Fruit fly (Drosophila melanogaster) whole organism, embryonic: ENCODE data around the gene mRpS18B.

Source experiments
- Abd-B ChIP-seq: fragments of 200-800 bp; sonication (Bioruptor generic); optimal IDR thresholded peaks from 2 replicates; lab custom pipeline; 2018; ENCODE audit warnings: missing biosample characterization, mild to moderate bottlenecking, missing genetic modification characterization, moderate library complexity
- Awh ChIP-seq: fragments of 200-800 bp; sonication (Bioruptor generic); IDR thresholded peaks from 2 replicates; pipeline ENCODE4, ENCODE4 v1.3.6; 2022; ENCODE audit warnings: missing biosample characterization, missing genetic modification characterization
- Blimp-1 ChIP-seq: fragments of 200-800 bp; sonication (Bioruptor generic); optimal IDR thresholded peaks from 3 replicates; lab custom pipeline; 2018; ENCODE audit warnings: missing biosample characterization, missing genetic modification characterization, mild to moderate bottlenecking, moderate library complexity, missing genetic modification reagents
- CG11085 ChIP-seq: fragments of 200-800 bp; sonication (Bioruptor generic); IDR thresholded peaks from 2 replicates; pipeline ENCODE4 v1.3.6; 2022; ENCODE audit warnings: missing biosample characterization, missing genetic modification characterization
- CG11247 ChIP-seq: fragments of 200-800 bp; sonication (Bioruptor generic); IDR thresholded peaks from 2 replicates; pipeline ENCODE4 v1.3.6; 2022; ENCODE audit warnings: missing biosample characterization, missing genetic modification characterization
- CG11398 ChIP-seq: fragments of 200-800 bp; sonication (Bioruptor generic); optimal IDR thresholded peaks from 2 replicates; lab custom pipeline; 2016; ENCODE audit warnings: missing biosample characterization, missing genetic modification characterization
- CG14710 ChIP-seq: fragments of 200-800 bp; sonication (Bioruptor generic); optimal IDR thresholded peaks from 3 replicates; lab custom pipeline; 2019; ENCODE audit warnings: missing biosample characterization, mild to moderate bottlenecking, missing genetic modification characterization, moderate library complexity
- CG14965 ChIP-seq: fragments of 200-800 bp; sonication (Bioruptor generic); optimal IDR thresholded peaks from 2 replicates; lab custom pipeline; 2016; ENCODE audit warnings: missing biosample characterization, missing genetic modification characterization, borderline replicate concordance
- CG15269 ChIP-seq: fragments of 200-800 bp; sonication (Bioruptor generic); optimal IDR thresholded peaks from 2 replicates; lab custom pipeline; 2018; ENCODE audit warnings: missing biosample characterization, mild to moderate bottlenecking, missing genetic modification characterization, moderate library complexity
- CG18476 ChIP-seq: fragments of 200-800 bp; sonication (Bioruptor generic); optimal IDR thresholded peaks from 2 replicates; lab custom pipeline; 2016; ENCODE audit warnings: missing biosample characterization, mild to moderate bottlenecking, missing genetic modification characterization
- CG2120 ChIP-seq: fragments of 200-800 bp; sonication (Bioruptor generic); optimal IDR thresholded peaks from 3 replicates; lab custom pipeline; 2016; ENCODE audit warnings: missing biosample characterization, missing genetic modification characterization
- CG2712 ChIP-seq: fragments of 200-800 bp; optimal IDR thresholded peaks from 3 replicates; lab custom pipeline; 2019; ENCODE audit warnings: missing biosample characterization, mild to moderate bottlenecking, missing genetic modification characterization, moderate library complexity
- CG2889 ChIP-seq: fragments of 200-800 bp; sonication (Bioruptor generic); IDR thresholded peaks from 3 replicates; pipeline ENCODE4 v1.3.6; 2022; ENCODE audit warnings: missing biosample characterization, missing genetic modification characterization
- CG31224 ChIP-seq: fragments of 200-800 bp; sonication (Bioruptor generic); IDR thresholded peaks from 2 replicates; pipeline ENCODE4 v1.3.6; 2022; ENCODE audit warnings: missing biosample characterization, missing genetic modification characterization
- CG31388 ChIP-seq: fragments of 200-800 bp; sonication (Bioruptor generic); optimal IDR thresholded peaks from 2 replicates; lab custom pipeline; 2016; ENCODE audit warnings: missing biosample characterization, missing genetic modification characterization
- CG32772 ChIP-seq: fragments of 200-800 bp; sonication (Bioruptor generic); IDR thresholded peaks from 2 replicates; pipeline ENCODE4 v1.3.6; 2022; ENCODE audit warnings: missing biosample characterization, missing genetic modification characterization
- CG3847 ChIP-seq: fragments of 200-800 bp; sonication (Bioruptor generic); IDR thresholded peaks from 2 replicates; pipeline ENCODE4 v1.3.6; 2022; ENCODE audit warnings: missing biosample characterization, missing genetic modification characterization
- CG4360 ChIP-seq: fragments of 200-800 bp; sonication (Bioruptor generic); IDR thresholded peaks from 2 replicates; pipeline ENCODE4 v1.3.6; 2022; ENCODE audit warnings: missing biosample characterization, missing genetic modification characterization
- CG6791 ChIP-seq: fragments of 200-800 bp; sonication (Bioruptor generic); IDR thresholded peaks from 3 replicates; pipeline ENCODE4 v1.3.6; 2022; ENCODE audit warnings: missing biosample characterization, missing genetic modification characterization; ENCODE audit not compliant: partially characterized antibody
- CG7839 ChIP-seq: fragments of 200-800 bp; sonication (Bioruptor generic); optimal IDR thresholded peaks from 3 replicates; lab custom pipeline; 2018; ENCODE audit warnings: missing biosample characterization, mild to moderate bottlenecking, missing genetic modification characterization, moderate library complexity
- Dip3 ChIP-seq: fragments of 200-800 bp; sonication (Bioruptor generic); optimal IDR thresholded peaks from 3 replicates; lab custom pipeline; 2016; ENCODE audit warnings: missing biosample characterization, missing genetic modification characterization
- Elba2 ChIP-seq: fragments of 200-800 bp; sonication (Bioruptor generic); optimal IDR thresholded peaks from 3 replicates; lab custom pipeline; 2016; ENCODE audit warnings: missing biosample characterization, missing genetic modification characterization
- Fer3 ChIP-seq: fragments of 200-800 bp; sonication (Bioruptor generic); optimal IDR thresholded peaks from 2 replicates; lab custom pipeline; 2018; ENCODE audit warnings: missing biosample characterization, mild to moderate bottlenecking, missing genetic modification characterization, moderate library complexity
- Hr3 ChIP-seq: fragments of 200-800 bp; sonication (Bioruptor generic); optimal IDR thresholded peaks from 3 replicates; lab custom pipeline; 2016; ENCODE audit warnings: missing biosample characterization, missing genetic modification characterization
- MESR4 ChIP-seq: fragments of 200-800 bp; sonication (Bioruptor generic); optimal IDR thresholded peaks from 2 replicates; lab custom pipeline; 2018; ENCODE audit warnings: missing biosample characterization, mild to moderate bottlenecking, missing genetic modification characterization, moderate library complexity
- NfI ChIP-seq: fragments of 200-800 bp; sonication (Bioruptor generic); optimal IDR thresholded peaks from 3 replicates; lab custom pipeline; 2018; ENCODE audit warnings: missing biosample characterization, mild to moderate bottlenecking, missing genetic modification characterization, moderate library complexity
- Oaz ChIP-seq: fragments of 200-800 bp; sonication (Bioruptor generic); IDR thresholded peaks from 2 replicates; pipeline ENCODE4 v1.3.6; 2022; ENCODE audit warnings: missing biosample characterization, missing genetic modification characterization
- Optix ChIP-seq: fragments of 200-800 bp; sonication (Bioruptor generic); IDR thresholded peaks from 3 replicates; pipeline ENCODE4 v1.3.6; 2022; ENCODE audit warnings: missing biosample characterization, missing genetic modification characterization
- Rx ChIP-seq: fragments of 200-800 bp; sonication (Bioruptor generic); IDR thresholded peaks from 2 replicates; pipeline ENCODE4 v1.3.6; 2022; ENCODE audit warnings: missing biosample characterization, missing genetic modification characterization
- Tbp ChIP-seq: fragments of >200 bp; optimal IDR thresholded peaks from 2 replicates; lab custom pipeline; 2018; ENCODE audit warnings: missing biosample characterization, missing genetic modification characterization
- Xrp1 ChIP-seq: fragments of 200-800 bp; sonication (Bioruptor generic); IDR thresholded peaks from 2 replicates; pipeline ENCODE4 v1.3.6; 2022; ENCODE audit warnings: missing biosample characterization, missing genetic modification characterization
- ab ChIP-seq: fragments of 200-800 bp; sonication (Bioruptor generic); optimal IDR thresholded peaks from 2 replicates; lab custom pipeline; 2016; ENCODE audit warnings: missing biosample characterization, missing genetic modification characterization
- abd-A ChIP-seq: fragments of 200-800 bp; sonication (Bioruptor generic); optimal IDR thresholded peaks from 3 replicates; lab custom pipeline; 2019; ENCODE audit warnings: missing biosample characterization, mild to moderate bottlenecking, missing genetic modification characterization, moderate library complexity
- bcd ChIP-seq: fragments of 200-800 bp; sonication (Bioruptor generic); optimal IDR thresholded peaks from 2 replicates; lab custom pipeline; 2017; ENCODE audit warnings: missing biosample characterization, mild to moderate bottlenecking, missing genetic modification characterization
- bowl ChIP-seq: fragments of 200-800 bp; sonication (Bioruptor generic); IDR thresholded peaks from 2 replicates; pipeline ENCODE4 v1.3.6; 2022; ENCODE audit warnings: missing biosample characterization, missing genetic modification characterization
- cato ChIP-seq: fragments of 200-800 bp; sonication (Bioruptor generic); optimal IDR thresholded peaks from 2 replicates; lab custom pipeline; 2016; ENCODE audit warnings: missing biosample characterization, missing genetic modification characterization, borderline replicate concordance
- crol ChIP-seq: fragments of 200-800 bp; sonication (Bioruptor generic); IDR thresholded peaks from 2 replicates; pipeline ENCODE4 v1.3.6; 2022; ENCODE audit warnings: missing biosample characterization, missing genetic modification characterization
- crp ChIP-seq, 2 experiments: fragments of 200-800 bp; sonication (Bioruptor generic); optimal IDR thresholded peaks; 2 replicates in 1 of 2; 3 replicates in 1 of 2; lab custom pipeline; 2017; ENCODE audit warnings: missing biosample characterization in 2 of 2, missing genetic modification characterization in 2 of 2, mild to moderate bottlenecking in 1 of 2, moderate library complexity in 1 of 2
- da ChIP-seq: fragments of 200-800 bp; sonication (Bioruptor generic); optimal IDR thresholded peaks from 2 replicates; lab custom pipeline; 2016; ENCODE audit warnings: missing biosample characterization, missing genetic modification characterization
- exex ChIP-seq: fragments of 200-800 bp; sonication (Bioruptor generic); optimal IDR thresholded peaks from 4 replicates; lab custom pipeline; 2018; ENCODE audit warnings: missing biosample characterization, mild to moderate bottlenecking, missing genetic modification characterization, moderate library complexity
- ftz-f1 ChIP-seq: fragments of 200-800 bp; sonication (Bioruptor generic); optimal IDR thresholded peaks from 2 replicates; lab custom pipeline; 2016; ENCODE audit warnings: missing biosample characterization, missing genetic modification characterization
- gce ChIP-seq: fragments of 200-800 bp; sonication (Bioruptor generic); IDR thresholded peaks from 3 replicates; pipeline ENCODE4 v1.3.6; 2022; ENCODE audit warnings: missing biosample characterization, missing genetic modification characterization
- gem ChIP-seq: fragments of 200-800 bp; sonication (Bioruptor generic); optimal IDR thresholded peaks from 2 replicates; lab custom pipeline; 2019; ENCODE audit warnings: missing biosample characterization, mild to moderate bottlenecking, missing genetic modification characterization, moderate library complexity
- gfzf ChIP-seq: fragments of 200-800 bp; sonication (Bioruptor generic); optimal IDR thresholded peaks from 2 replicates; lab custom pipeline; 2016; ENCODE audit warnings: missing biosample characterization, mild to moderate bottlenecking, missing genetic modification characterization, moderate library complexity
- gro ChIP-seq: fragments of 200-800 bp; sonication (Bioruptor generic); optimal IDR thresholded peaks from 2 replicates; lab custom pipeline; 2016; ENCODE audit warnings: missing biosample characterization, missing genetic modification characterization
- inv ChIP-seq: fragments of 200-800 bp; sonication (Bioruptor generic); IDR thresholded peaks from 2 replicates; pipeline ENCODE4 v1.3.6; 2022; ENCODE audit warnings: missing biosample characterization, missing genetic modification characterization; ENCODE audit not compliant: partially characterized antibody
- maf-S ChIP-seq: fragments of 200-800 bp; sonication (Bioruptor generic); optimal IDR thresholded peaks from 2 replicates; lab custom pipeline; 2016; ENCODE audit warnings: missing biosample characterization, missing genetic modification characterization
- otp ChIP-seq: fragments of 200-800 bp; sonication (Bioruptor generic); IDR thresholded peaks from 3 replicates; pipeline ENCODE4, ENCODE4 v1.3.6; 2022; ENCODE audit warnings: missing biosample characterization, missing genetic modification characterization
- ranshi ChIP-seq: fragments of 200-800 bp; sonication (Bioruptor generic); IDR thresholded peaks from 2 replicates; pipeline ENCODE4 v1.3.6; 2022; ENCODE audit warnings: missing biosample characterization, missing genetic modification characterization
- sens ChIP-seq: fragments of 200-800 bp; sonication (Bioruptor generic); peaks from one replicate; lab custom pipeline; 2016; ENCODE audit warnings: missing biosample characterization, missing genetic modification characterization
- wor ChIP-seq: fragments of 200-800 bp; sonication (Bioruptor generic); IDR thresholded peaks from 2 replicates; pipeline ENCODE4 v1.3.6; 2022; ENCODE audit warnings: missing biosample characterization, missing genetic modification characterization
- yki ChIP-seq: fragments of >200 bp; optimal IDR thresholded peaks from 3 replicates; lab custom pipeline; 2018

mRpS18B gene

dm6 chr2L:20093794-20094193, 3.3 kb downstream of the mRpS18B start, which contains the start of the genes Taf13 and nesd:
Taf13 (minus strand) TSS chr2L:20093849.
nesd (plus strand) TSS chr2L:20093972.
- TF ChIP-seq abd-A (tag; lab: Kevin White, UChicago) (no peak), CG18476 (no peak), CG4360 (no peak), Dip3 (GFP tag; lab: Kevin White, UChicago) (peak; percentile 13), Optix (GFP tag; lab: Robert Waterston, UW) (no peak), gem (tag; lab: Kevin White, UChicago) (peak; percentile 55), ab (no peak), gce (no peak), da (GFP tag; lab: Kevin White, UChicago) (no peak), CG7839 (tag; lab: Kevin White, UChicago) (peak; percentile 45), cato (no peak), Rx (GFP tag; lab: Robert Waterston, UW) (no peak), Elba2 (GFP tag; lab: Kevin White, UChicago) (peak; percentile 48), yki (lab: Kevin White, UChicago) (no peak), gro (GFP tag; lab: Kevin White, UChicago) (no peak), crp (GFP tag; optimal IDR thresholded peaks at IDR 0.05; lab: Kevin White, UChicago) (peak in 1 of 2 experiments; percentile 52), Tbp (no peak), gfzf (GFP tag; lab: Kevin White, UChicago) (no peak), CG6791 (GFP tag; lab: Robert Waterston, UW) (peak; percentile 66; the same call in 2 of the 3 replicates), CG2889 (GFP tag; lab: Robert Waterston, UW) (no peak), CG3847 (GFP tag; lab: Robert Waterston, UW) (peak; percentile 45; the same call in 1 of the 2 replicates), crol (no peak), inv (GFP tag; lab: Robert Waterston, UW) (peak; percentile 65), NfI (peak; percentile 46), MESR4 (GFP tag; lab: Kevin White, UChicago) (no peak), bcd (GFP tag; lab: Kevin White, UChicago) (peak; percentile 14), Xrp1 (GFP tag; lab: Robert Waterston, UW) (peak; percentile 31; the same call in 1 of the 2 replicates), Oaz (GFP tag; lab: Robert Waterston, UW) (no peak), CG2712 (peak; percentile 64), wor (GFP tag; lab: Robert Waterston, UW) (no peak), CG11085 (GFP tag; lab: Robert Waterston, UW) (no peak), Blimp-1 (no peak), CG2120 (GFP tag; lab: Kevin White, UChicago) (peak; percentile 68), CG32772 (GFP tag; lab: Robert Waterston, UW) (no peak), otp (GFP tag; lab: Robert Waterston, UW) (no peak), exex (tag; lab: Kevin White, UChicago) (peak; percentile 20), CG31224 (no peak), CG14710 (peak; percentile 82), Abd-B (peak; percentile 41), CG14965 (GFP tag; lab: Kevin White, UChicago) (no peak), ftz-f1 (GFP tag; lab: Kevin White, UChicago) (no peak), Awh (GFP tag; lab: Robert Waterston, UW) (no peak), CG31388 (GFP tag; lab: Kevin White, UChicago) (no peak), maf-S (GFP tag; lab: Kevin White, UChicago) (no peak), CG11247 (GFP tag; lab: Robert Waterston, UW) (no peak), CG15269 (tag; lab: Kevin White, UChicago) (peak; percentile 32), ranshi (no peak), CG11398 (GFP tag; lab: Kevin White, UChicago) (no peak), Hr3 (GFP tag; lab: Kevin White, UChicago) (peak; percentile 20), Fer3 (no peak), bowl (GFP tag; lab: Robert Waterston, UW) (no peak), sens (peak; percentile 87)
